Worm (Caenorhabditis elegans) whole organism, midembryonic: ENCODE data around the gene lin-3.

Experiments
- T22C8.4 ChIP-seq: fragments of 200-800 bp; sonication (Bioruptor generic); IDR thresholded peaks from 2 replicates; pipeline ENCODE4 v1.3.6; 2022; ENCODE audit warnings: missing genetic modification characterization, missing compliant biosample characterization
- cog-1 ChIP-seq: sonication (generic microtip); optimal IDR thresholded peaks from 2 replicates; lab custom pipeline; 2016; ENCODE audit warnings: missing genetic modification characterization, missing compliant biosample characterization
- flt-1 ChIP-seq: fragments of 200-800 bp; sonication (Bioruptor generic); IDR thresholded peaks from 2 replicates; pipeline ENCODE4 v1.3.6; 2022; ENCODE audit warnings: missing genetic modification characterization, missing compliant biosample characterization
- klf-2 ChIP-seq: fragments of 200-800 bp; sonication (Bioruptor generic); conservative IDR thresholded peaks from 2 replicates; pipeline ENCODE4 v1.3.6; 2022; ENCODE audit warnings: missing genetic modification reagents, missing genetic modification characterization, missing compliant biosample characterization
- med-1 ChIP-seq: sonication (generic microtip); optimal IDR thresholded peaks from 2 replicates; lab custom pipeline; 2017; ENCODE audit warnings: missing genetic modification characterization, mild to moderate bottlenecking, missing compliant biosample characterization, antibody characterized with exemption, missing genetic modification reagents; ENCODE audit not compliant: insufficient read depth
- ref-1 ChIP-seq: fragments of 200-800 bp; sonication (Bioruptor generic); conservative IDR thresholded peaks from 2 replicates; pipeline ENCODE4 v1.3.6; 2022; ENCODE audit warnings: missing genetic modification reagents, missing genetic modification characterization, missing compliant biosample characterization
- ztf-23 ChIP-seq: fragments of 200-800 bp; sonication (Bioruptor generic); IDR thresholded peaks from 2 replicates; pipeline ENCODE4 v1.3.6; 2022; ENCODE audit warnings: missing genetic modification reagents, missing genetic modification characterization, missing compliant biosample characterization
- ztf-29 ChIP-seq: fragments of 200-800 bp; sonication (Bioruptor generic); IDR thresholded peaks from 2 replicates; pipeline ENCODE4 v1.3.6; 2022; ENCODE audit warnings: missing genetic modification reagents, missing genetic modification characterization, missing compliant biosample characterization

DNA sequence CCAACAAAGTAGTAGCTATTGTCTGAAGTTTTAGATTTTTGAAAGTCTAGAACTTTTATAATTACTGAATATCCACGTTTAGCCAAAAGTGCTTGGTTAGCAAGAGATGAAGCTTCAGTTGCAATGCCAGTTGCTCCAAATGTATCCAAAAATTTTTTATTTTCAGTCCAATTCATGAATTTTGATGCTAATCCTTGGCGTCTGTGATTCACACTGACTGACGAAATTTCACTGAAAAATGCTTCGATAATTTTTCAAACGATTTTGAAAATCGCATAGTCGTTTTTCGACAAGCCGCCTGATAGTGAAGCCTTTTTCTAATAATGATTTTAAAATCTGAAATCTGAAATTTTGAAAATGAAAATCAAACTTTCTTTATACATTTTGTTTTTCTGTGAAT is 39.9 kb downstream of the lin-3 start:
- TF ChIP-seq cog-1 (tag; lab: Kevin White, UChicago) (no peak), klf-2 (GFP tag; lab: Robert Waterston, UW) (no peak), ztf-29 (GFP tag; lab: Robert Waterston, UW) (no peak), med-1 (GFP tag; lab: Kevin White, UChicago) (no peak), flt-1 (GFP tag; lab: Robert Waterston, UW) (no peak), T22C8.4 (GFP tag; lab: Robert Waterston, UW) (no peak), ref-1 (GFP tag; lab: Robert Waterston, UW) (no peak), ztf-23 (GFP tag; lab: Robert Waterston, UW) (no peak)
